Fruit fly (Drosophila melanogaster) whole organism, embryonic: ENCODE measurements around the gene heix.

Experiments
- CG10565 ChIP-seq: fragments of 200-800 bp; sonication (Bioruptor generic); optimal IDR thresholded peaks from 3 replicates; lab custom pipeline; 2016; ENCODE audit warnings: missing biosample characterization, mild to moderate bottlenecking, missing genetic modification characterization
- CG4360 ChIP-seq: fragments of 200-800 bp; sonication (Bioruptor generic); IDR thresholded peaks from 2 replicates; pipeline ENCODE4 v1.3.6; 2022; ENCODE audit warnings: missing biosample characterization, missing genetic modification characterization
- Nf-YA ChIP-seq: fragments of 200-800 bp; sonication (Bioruptor generic); IDR thresholded peaks from 2 replicates; pipeline ENCODE4 v1.3.6; 2022; ENCODE audit warnings: missing biosample characterization, missing genetic modification characterization
- nerfin-2 ChIP-seq: fragments of 200-800 bp; sonication (Bioruptor generic); IDR thresholded peaks from 2 replicates; pipeline ENCODE4 v1.3.6; 2022; ENCODE audit warnings: missing biosample characterization, missing genetic modification characterization; ENCODE audit not compliant: partially characterized antibody

DNA sequence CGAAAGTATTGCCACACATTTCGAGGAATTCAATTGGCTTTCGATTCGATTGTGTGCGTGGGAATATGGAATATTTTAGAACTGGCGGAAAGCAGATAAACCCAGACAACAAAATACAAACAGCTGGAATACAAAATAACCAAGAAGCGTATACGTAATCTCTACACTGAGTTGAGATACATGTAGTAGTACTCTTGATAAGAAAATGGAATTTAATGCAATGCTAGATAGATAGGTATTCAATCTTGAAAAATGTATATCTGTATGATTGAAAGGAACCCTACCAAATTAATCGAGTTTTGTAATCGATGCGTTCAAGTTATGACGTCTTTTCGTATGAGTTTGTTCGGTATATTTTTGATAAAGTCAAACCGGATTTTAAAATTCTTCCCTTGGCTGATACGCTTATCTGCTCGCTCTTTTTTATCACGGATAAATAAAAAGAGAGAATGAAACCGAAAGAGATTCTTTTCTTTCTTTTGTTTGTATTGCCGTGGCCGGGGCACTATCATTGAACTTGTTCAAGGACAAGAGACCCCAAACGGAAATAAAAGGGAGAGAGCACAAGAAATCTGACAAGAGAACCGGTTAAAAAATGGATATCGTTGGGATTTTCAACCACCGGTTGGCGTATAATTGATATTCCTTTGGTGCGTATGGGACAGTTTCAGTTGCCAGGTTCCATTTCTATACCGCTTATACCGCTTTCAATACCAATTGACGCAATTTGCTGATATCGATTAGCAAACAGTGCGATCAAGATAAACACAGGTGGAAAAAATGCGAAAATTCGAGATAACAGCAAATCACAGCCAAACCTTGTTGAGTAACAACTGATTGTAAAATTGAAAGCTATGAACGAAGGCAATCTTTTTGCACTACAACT, 44.2 kb downstream of the heix start:
- no peak for TF ChIP-seq Nf-YA (GFP tag; lab: Robert Waterston, UW)
- no peak for TF ChIP-seq CG10565 (GFP tag; lab: Kevin White, UChicago)
- TF ChIP-seq nerfin-2 = no peak
- no peak for TF ChIP-seq CG4360 (GFP tag; lab: Robert Waterston, UW)
